Worm (Caenorhabditis elegans) whole organism, L4 larva: ENCODE measurements around the gene F01D5.8.
A peak's percentile ranks its signal among the peaks of the same experiment; 100 is the strongest.

Experiments
- T20F7.1 ChIP-seq: fragments of 200-800 bp; sonication (Bioruptor generic); optimal IDR thresholded peaks from 2 replicates; lab custom pipeline; 2018; ENCODE audit warnings: mild to moderate bottlenecking, missing genetic modification characterization, missing compliant biosample characterization
- Y75B8A.6 ChIP-seq: fragments of 200-800 bp; sonication (Bioruptor generic); IDR thresholded peaks from 2 replicates; pipeline ENCODE4 v1.3.6; 2022; ENCODE audit warnings: missing genetic modification reagents, missing genetic modification characterization, missing compliant biosample characterization
- aha-1 ChIP-seq: fragments of 150-350 bp; peaks from one replicate; lab custom pipeline; 2014; ENCODE audit warnings: missing biosample characterization, missing genetic modification characterization
- aly-2 ChIP-seq: sonication (generic microtip); optimal IDR thresholded peaks from 2 replicates; lab custom pipeline; 2018; ENCODE audit warnings: missing biosample characterization, missing genetic modification characterization
- ama-1 ChIP-seq: fragments of 150-350 bp; optimal IDR thresholded peaks from 2 replicates; lab custom pipeline; 2014; ENCODE audit warnings: inconsistent platforms, mixed read lengths
- arid-1 ChIP-seq: fragments of 200-800 bp; sonication (Bioruptor generic); conservative IDR thresholded peaks from 2 replicates; pipeline ENCODE4 v1.3.6; 2022; ENCODE audit warnings: missing genetic modification reagents, missing genetic modification characterization, missing compliant biosample characterization
- ceh-32 ChIP-seq: sonication (generic microtip); optimal IDR thresholded peaks from 2 replicates; lab custom pipeline; 2016; ENCODE audit warnings: mild to moderate bottlenecking, missing genetic modification characterization, missing compliant biosample characterization; ENCODE audit not compliant: poor library complexity
- ctbp-1 ChIP-seq: fragments of 200-800 bp; sonication (Bioruptor generic); IDR thresholded peaks from 2 replicates; pipeline ENCODE4 v1.3.6; 2022; ENCODE audit warnings: missing genetic modification reagents, missing genetic modification characterization, missing compliant biosample characterization
- daf-16 ChIP-seq, 3 experiments: sonication (generic microtip); optimal IDR thresholded peaks; 2 replicates each; lab custom pipeline; 2016 to 2017; ENCODE audit warnings: missing genetic modification characterization in 3 of 3, missing genetic modification reagents in 3 of 3, mild to moderate bottlenecking in 2 of 3, missing compliant biosample characterization in 2 of 3, missing biosample characterization in 1 of 3, moderate library complexity in 1 of 3
- daf-8 ChIP-seq: fragments of 200-800 bp; sonication (Bioruptor generic); IDR thresholded peaks from 2 replicates; pipeline ENCODE4 v1.3.6; 2022; ENCODE audit warnings: missing genetic modification characterization, missing compliant biosample characterization
- dmd-8 ChIP-seq: fragments of 200-800 bp; sonication (Bioruptor generic); IDR thresholded peaks from 2 replicates; pipeline ENCODE4 v1.3.6; 2022; ENCODE audit warnings: missing genetic modification characterization, missing compliant biosample characterization
- dmd-9 ChIP-seq: fragments of 200-800 bp; sonication (Bioruptor generic); IDR thresholded peaks from 2 replicates; pipeline ENCODE4 v1.3.6; 2022; ENCODE audit warnings: missing genetic modification reagents, missing genetic modification characterization, missing compliant biosample characterization
- dpl-1 ChIP-seq: fragments of 150-350 bp; optimal IDR thresholded peaks from 2 replicates; lab custom pipeline; 2014; ENCODE audit warnings: missing biosample characterization, missing genetic modification reagents, missing genetic modification characterization
- dve-1 ChIP-seq: sonication (generic microtip); optimal IDR thresholded peaks from 2 replicates; lab custom pipeline; 2017; ENCODE audit warnings: antibody characterized with exemption, mild to moderate bottlenecking, missing genetic modification characterization, missing compliant biosample characterization; ENCODE audit not compliant: insufficient read depth
- egl-43 ChIP-seq: fragments of 200-800 bp; sonication (Bioruptor generic); IDR thresholded peaks from 2 replicates; pipeline ENCODE4 v1.3.6; 2022; ENCODE audit warnings: missing genetic modification reagents, missing genetic modification characterization, missing compliant biosample characterization
- fkh-10 ChIP-seq: fragments of 150-350 bp; optimal IDR thresholded peaks from 2 replicates; lab custom pipeline; 2014; ENCODE audit warnings: missing biosample characterization, missing genetic modification reagents, missing genetic modification characterization
- fos-1 ChIP-seq: fragments of 150-350 bp; optimal IDR thresholded peaks from 2 replicates; lab custom pipeline; 2014; ENCODE audit warnings: missing biosample characterization, missing genetic modification characterization
- gei-8 ChIP-seq: fragments of 200-800 bp; sonication (Bioruptor generic); optimal IDR thresholded peaks from 2 replicates; lab custom pipeline; 2018; ENCODE audit warnings: mild to moderate bottlenecking, missing genetic modification characterization, missing compliant biosample characterization
- hif-1 ChIP-seq, 2 experiments: sonication (generic microtip); optimal IDR thresholded peaks; 2 replicates each; lab custom pipeline; 2016 to 2017; ENCODE audit warnings: missing compliant biosample characterization in 2 of 2, missing genetic modification characterization in 2 of 2, missing genetic modification reagents in 2 of 2, missing genotype in 2 of 2, mild to moderate bottlenecking in 1 of 2
- hlh-30 ChIP-seq: sonication (generic microtip); optimal IDR thresholded peaks from 2 replicates; lab custom pipeline; 2017; ENCODE audit warnings: antibody characterized with exemption, mild to moderate bottlenecking, missing genetic modification characterization, missing compliant biosample characterization; ENCODE audit not compliant: insufficient read depth
- hmg-1.1 ChIP-seq: fragments of 200-800 bp; sonication (Bioruptor generic); IDR thresholded peaks from 2 replicates; pipeline ENCODE4 v1.3.6; 2022; ENCODE audit warnings: missing genetic modification reagents, missing genetic modification characterization, missing compliant biosample characterization
- lin-1 ChIP-seq: fragments of 200-800 bp; sonication (Bioruptor generic); IDR thresholded peaks from 2 replicates; pipeline ENCODE4 v1.3.6; 2022; ENCODE audit warnings: missing genetic modification reagents, missing genetic modification characterization, missing compliant biosample characterization
- lin-13 ChIP-seq: fragments of 150-350 bp; optimal IDR thresholded peaks from 2 replicates; lab custom pipeline; 2014; ENCODE audit warnings: missing biosample characterization, missing genetic modification reagents, missing genetic modification characterization
- lin-29 ChIP-seq: fragments of 200-800 bp; sonication (Bioruptor generic); IDR thresholded peaks from 2 replicates; pipeline ENCODE4 v1.3.6; 2022; ENCODE audit warnings: missing genetic modification reagents, missing genetic modification characterization, missing compliant biosample characterization
- lin-38 ChIP-seq: fragments of 200-800 bp; sonication (Bioruptor generic); IDR thresholded peaks from 2 replicates; pipeline ENCODE4 v1.3.6; 2022; ENCODE audit warnings: missing genetic modification reagents, missing genetic modification characterization, missing compliant biosample characterization
- lir-3 ChIP-seq: sonication (generic microtip); optimal IDR thresholded peaks from 2 replicates; lab custom pipeline; 2016; ENCODE audit warnings: mild to moderate bottlenecking, missing genetic modification characterization, missing compliant biosample characterization
- lsy-2 ChIP-seq, 2 experiments: fragments of 150-350 bp in 1 of 2; sonication (generic microtip) in 1 of 2; optimal IDR thresholded peaks; 2 replicates each; lab custom pipeline; 2014 to 2017; ENCODE audit warnings: missing biosample characterization in 2 of 2, missing genetic modification characterization in 2 of 2
- mdl-1 ChIP-seq, 2 experiments: fragments of 150-350 bp in 1 of 2; sonication (generic microtip) in 1 of 2; optimal IDR thresholded peaks; 2 replicates each; lab custom pipeline; 2014 to 2017; ENCODE audit warnings: missing biosample characterization in 2 of 2, missing genetic modification characterization in 2 of 2
- mdt-29 ChIP-seq: fragments of 200-800 bp; sonication (Bioruptor generic); IDR thresholded peaks from 2 replicates; pipeline ENCODE4 v1.3.6; 2022; ENCODE audit warnings: missing genetic modification reagents, missing genetic modification characterization, missing compliant biosample characterization
- mes-2 ChIP-seq: sonication (generic microtip); optimal IDR thresholded peaks from 2 replicates; lab custom pipeline; 2016; ENCODE audit warnings: missing genotype, mild to moderate bottlenecking, missing genetic modification characterization, missing compliant biosample characterization; ENCODE audit not compliant: poor library complexity, severe bottlenecking
- mxl-2 ChIP-seq: fragments of 200-800 bp; sonication (Bioruptor generic); conservative IDR thresholded peaks from 2 replicates; pipeline ENCODE4 v1.3.6; 2022; ENCODE audit warnings: missing genetic modification reagents, missing genetic modification characterization, missing compliant biosample characterization
- mxl-3 ChIP-seq: fragments of 200-800 bp; sonication (Bioruptor generic); optimal IDR thresholded peaks from 2 replicates; lab custom pipeline; 2018; ENCODE audit warnings: mild to moderate bottlenecking, missing genetic modification characterization, missing compliant biosample characterization
- nhr-102 ChIP-seq: sonication (generic microtip); optimal IDR thresholded peaks from 2 replicates; lab custom pipeline; 2016; ENCODE audit warnings: mild to moderate bottlenecking, missing genetic modification characterization, moderate library complexity, missing compliant biosample characterization
- nhr-28 ChIP-seq: fragments of 150-350 bp; optimal IDR thresholded peaks from 2 replicates; lab custom pipeline; 2014; ENCODE audit warnings: missing biosample characterization, missing genetic modification characterization
- nhr-42 ChIP-seq: fragments of 200-800 bp; sonication (Bioruptor generic); IDR thresholded peaks from 2 replicates; pipeline ENCODE4 v1.3.6; 2022; ENCODE audit warnings: missing genetic modification characterization, missing compliant biosample characterization
- nhr-6 ChIP-seq: fragments of 150-350 bp; optimal IDR thresholded peaks from 2 replicates; lab custom pipeline; 2014; ENCODE audit warnings: missing biosample characterization, missing genetic modification characterization
- pha-4 ChIP-seq, 2 experiments: fragments of 150-350 bp in 1 of 2; fragments of 200-800 bp in 1 of 2; sonication (Bioruptor generic) in 1 of 2; IDR thresholded peaks in 1 of 2; optimal IDR thresholded peaks in 1 of 2; 2 replicates each; pipeline versions ENCODE4 v1.3.6 to Lab custom; 2014 to 2022; ENCODE audit warnings: missing genetic modification characterization in 2 of 2, missing genetic modification reagents in 2 of 2, missing biosample characterization in 1 of 2, missing compliant biosample characterization in 1 of 2
- php-3 ChIP-seq: fragments of 200-800 bp; sonication (Bioruptor generic); IDR thresholded peaks from 2 replicates; pipeline ENCODE4 v1.3.6; 2022; ENCODE audit warnings: missing genetic modification reagents, missing genetic modification characterization, missing compliant biosample characterization
- rbr-2 ChIP-seq: sonication (generic microtip); optimal IDR thresholded peaks from 2 replicates; lab custom pipeline; 2016; ENCODE audit warnings: missing genotype, missing genetic modification characterization, missing compliant biosample characterization
- saeg-2 ChIP-seq: fragments of 200-800 bp; sonication (Bioruptor generic); IDR thresholded peaks from 2 replicates; pipeline ENCODE4 v1.3.6; 2022; ENCODE audit warnings: missing genetic modification reagents, missing genetic modification characterization, missing compliant biosample characterization
- skn-1 ChIP-seq: fragments of 150-350 bp; optimal IDR thresholded peaks from 2 replicates; lab custom pipeline; 2014; ENCODE audit warnings: missing biosample characterization, missing genetic modification characterization
- unc-62 ChIP-seq, 3 experiments: fragments of 150-350 bp in 1 of 3; sonication (generic microtip); optimal IDR thresholded peaks in 2 of 3; peaks in 1 of 3; 1 replicate in 1 of 3; 2 replicates in 2 of 3; lab custom pipeline; 2014 to 2017; ENCODE audit warnings: missing biosample characterization in 3 of 3, missing genetic modification characterization in 3 of 3, missing genetic modification reagents in 3 of 3, missing genotype in 1 of 3
- vab-7 ChIP-seq: fragments of 200-800 bp; sonication (Bioruptor generic); IDR thresholded peaks from 2 replicates; pipeline ENCODE4 v1.3.6; 2022; ENCODE audit warnings: missing genetic modification reagents, missing genetic modification characterization, missing compliant biosample characterization
- zag-1 ChIP-seq: fragments of 150-350 bp; optimal IDR thresholded peaks from 2 replicates; lab custom pipeline; 2014; ENCODE audit warnings: missing biosample characterization, missing genetic modification characterization
- zfp-2 ChIP-seq: sonication (generic microtip); optimal IDR thresholded peaks from 2 replicates; lab custom pipeline; 2016; ENCODE audit warnings: mild to moderate bottlenecking, missing genetic modification characterization, missing compliant biosample characterization
- ztf-11 ChIP-seq: fragments of 150-350 bp; optimal IDR thresholded peaks from 2 replicates; lab custom pipeline; 2014; ENCODE audit warnings: missing biosample characterization, missing genetic modification characterization
- ztf-7 ChIP-seq: fragments of 150-350 bp; optimal IDR thresholded peaks from 2 replicates; lab custom pipeline; 2014; ENCODE audit warnings: missing biosample characterization, missing genetic modification characterization

Gene F01D5.8

ce11 chrII:14040204-14040842 lies 29.8 kb downstream of the F01D5.8 start:
- TF ChIP-seq arid-1 (GFP tag; lab: Robert Waterston, UW) = peak; percentile 22; the same call in 1 of the 2 replicates
- TF ChIP-seq daf-8 = 0 out of 2 replicates have a peak, but pooled peaks have one; percentile 40
- peak; percentile 84 for TF ChIP-seq aha-1 (tag; lab: Kevin White, UChicago)
- TF ChIP-seq aly-2 (tag; lab: Kevin White, UChicago) = no peak
- TF ChIP-seq ama-1 (lab: Kevin White, UChicago) = peak; percentile 21
- TF ChIP-seq mxl-3 (GFP tag; lab: Kevin White, UChicago) = peak; percentile 94
- TF ChIP-seq zag-1 (tag; lab: Kevin White, UChicago) = peak; percentile 84
- TF ChIP-seq saeg-2 = peak; percentile 94
- peak; percentile 92 for TF ChIP-seq dve-1 (tag; lab: Kevin White, UChicago)
- TF ChIP-seq ztf-11 (tag; lab: Kevin White, UChicago) = no peak
- peak; percentile 61 for TF ChIP-seq lin-29
- no peak for TF ChIP-seq mxl-2 (GFP tag; lab: Robert Waterston, UW)
- peak; percentile 97 for TF ChIP-seq hlh-30 (tag; lab: Kevin White, UChicago)
- TF ChIP-seq lir-3 = peak; percentile 64
- TF ChIP-seq ceh-32 (tag; lab: Kevin White, UChicago) = peak; percentile 61
- TF ChIP-seq T20F7.1 (GFP tag; lab: Kevin White, UChicago) = peak; percentile 73
- TF ChIP-seq dmd-9 = 0 out of 2 replicates have a peak, but pooled peaks have one; percentile 28
- peak; percentile 42; the same call in 1 of the 2 replicates for TF ChIP-seq vab-7 (GFP tag; lab: Robert Waterston, UW)
- TF ChIP-seq ctbp-1 (GFP tag; lab: Robert Waterston, UW) = peak; percentile 96
- peak; percentile 75 for TF ChIP-seq lin-38 (GFP tag; lab: Robert Waterston, UW)
- TF ChIP-seq nhr-28 (tag; lab: Kevin White, UChicago) = peak; percentile 95
- TF ChIP-seq skn-1 (tag; lab: Kevin White, UChicago) = no peak
- peak; percentile 88 for TF ChIP-seq lsy-2 (tag; optimal IDR thresholded peaks at IDR 0.05; lab: Kevin White, UChicago)
- TF ChIP-seq mes-2 = peak; percentile 56
- peak; percentile 64 for TF ChIP-seq zfp-2 (tag; lab: Kevin White, UChicago)
- peak; percentile 70 for TF ChIP-seq dpl-1
- no peak for TF ChIP-seq nhr-6 (tag; lab: Kevin White, UChicago)
- TF ChIP-seq nhr-102 = peak; percentile 86
- TF ChIP-seq pha-4 (GFP tag; IDR thresholded peaks at IDR 0.05; lab: Robert Waterston, UW) = peak; percentile 95
- no peak for TF ChIP-seq pha-4 (tag; optimal IDR thresholded peaks at IDR 0.05; lab: Kevin White, UChicago)
- peak; percentile 24; the same call in 1 of the 2 replicates for TF ChIP-seq php-3
- peak; percentile 98 for TF ChIP-seq gei-8 (GFP tag; lab: Kevin White, UChicago)
- peak; percentile 82 for TF ChIP-seq lin-13
- TF ChIP-seq rbr-2 (tag; lab: Kevin White, UChicago) = peak; percentile 95
- peak; percentile 65 for TF ChIP-seq fos-1
- peak; percentile 90 for TF ChIP-seq egl-43 (GFP tag; lab: Robert Waterston, UW)
- TF ChIP-seq mdt-29 = peak; percentile 70; the same call in 1 of the 2 replicates
- peak; percentile 78 for TF ChIP-seq lin-1 (GFP tag; lab: Robert Waterston, UW)
- TF ChIP-seq Y75B8A.6 (GFP tag; lab: Robert Waterston, UW) = 0 out of 2 replicates have a peak, but pooled peaks have one; percentile 32
- TF ChIP-seq dmd-8 (GFP tag; lab: Robert Waterston, UW) = peak; percentile 66; the same call in 1 of the 2 replicates
- TF ChIP-seq hif-1 (tag; optimal IDR thresholded peaks at IDR 0.05; lab: Kevin White, UChicago) = peak; percentile 79 to 96
- TF ChIP-seq daf-16 (GFP tag; optimal IDR thresholded peaks at IDR 0.05; lab: Kevin White, UChicago) = peak; percentile 78 to 92
- TF ChIP-seq daf-16 (tag; optimal IDR thresholded peaks at IDR 0.05; lab: Kevin White, UChicago) = peak; percentile 70
- TF ChIP-seq hmg-1.1 (GFP tag; lab: Robert Waterston, UW) = peak; percentile 96
- peak in 1 of 2 experiments; percentile 98 for TF ChIP-seq unc-62 (GFP tag; optimal IDR thresholded peaks at IDR 0.05 in 1 of 2; lab: Kevin White, UChicago)
- peak; percentile 53 for TF ChIP-seq unc-62 (tag; optimal IDR thresholded peaks at IDR 0.05; lab: Kevin White, UChicago)
- no peak for TF ChIP-seq ztf-7
- peak; percentile 80 for TF ChIP-seq fkh-10
- TF ChIP-seq mdl-1 (tag; optimal IDR thresholded peaks at IDR 0.05; lab: Kevin White, UChicago) = peak; percentile 96 to 99
- TF ChIP-seq nhr-42 = peak; percentile 89
